Fruit fly (Drosophila melanogaster) whole organism, prepupa: ENCODE measurements around the gene Gr9a.

Experiments
- Sox15 ChIP-seq: fragments of 200-800 bp; sonication (Bioruptor generic); optimal IDR thresholded peaks from 3 replicates; lab custom pipeline; 2016; ENCODE audit warnings: missing biosample characterization, missing genetic modification characterization
- svp ChIP-seq: fragments of 200-800 bp; sonication (Bioruptor generic); peaks from one replicate; lab custom pipeline; 2016; ENCODE audit warnings: missing biosample characterization, missing genetic modification characterization

DNA sequence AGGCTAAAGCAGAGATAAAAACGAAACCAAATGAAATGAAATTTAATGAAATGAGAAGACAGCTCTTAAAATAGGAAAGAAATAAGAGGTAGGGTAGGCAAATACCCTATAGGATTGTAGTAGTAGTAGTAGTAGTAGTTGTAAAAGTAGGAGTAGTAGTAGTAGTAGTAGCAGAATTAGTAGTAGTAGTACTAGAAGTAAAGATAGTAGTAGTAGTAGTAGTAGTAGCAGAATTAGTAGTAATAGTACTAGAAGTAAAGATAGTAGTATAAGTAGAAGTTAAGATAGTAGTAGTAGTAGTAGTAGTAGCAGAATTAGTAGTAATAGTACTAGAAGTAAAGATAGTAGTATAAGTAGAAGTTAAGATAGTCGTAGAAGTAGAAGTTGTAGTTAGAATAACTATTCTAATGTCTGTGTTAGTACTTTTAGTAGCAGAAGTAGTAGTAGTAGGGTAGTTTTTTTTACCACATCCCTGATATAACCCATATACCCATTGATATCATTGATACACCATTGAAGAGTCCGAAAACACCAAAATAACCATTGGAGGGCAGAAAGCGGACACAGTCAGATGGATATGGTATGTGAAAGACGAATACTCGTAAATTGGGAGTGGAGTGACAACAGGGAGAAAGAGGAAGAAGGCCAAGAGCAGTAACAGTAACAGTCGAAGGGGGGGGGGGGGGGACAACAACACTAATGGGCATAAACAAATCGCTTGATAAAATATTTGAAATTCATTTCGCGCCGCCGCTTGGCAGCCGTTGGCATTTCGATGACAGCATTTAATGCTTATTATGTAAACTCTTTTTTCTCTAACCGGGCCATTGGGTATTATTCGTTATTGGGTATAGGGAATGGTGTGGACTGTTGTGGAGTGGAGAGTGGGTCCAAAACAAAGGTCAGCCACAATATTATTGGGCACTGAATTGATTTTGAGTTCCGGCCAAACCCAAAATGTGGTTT is 46.4 kb upstream of the Gr9a start:
- TF ChIP-seq svp (GFP tag; lab: Kevin White, UChicago): no peak
- TF ChIP-seq Sox15: no peak
